Fruit fly (Drosophila melanogaster) whole organism, embryonic: Measurements from ENCODE around the gene mRpS23.

Experiments used
- Aef1 ChIP-seq: fragments of 200-800 bp; sonication (Bioruptor generic); IDR thresholded peaks from 3 replicates; pipeline ENCODE4 v1.3.6; 2022; ENCODE audit warnings: missing biosample characterization, missing genetic modification characterization
- Asciz ChIP-seq: fragments of 200-800 bp; sonication (Bioruptor generic); optimal IDR thresholded peaks from 2 replicates; lab custom pipeline; 2017; ENCODE audit warnings: missing biosample characterization, mild to moderate bottlenecking, missing genetic modification characterization, missing genetic modification reagents
- Bgb ChIP-seq: fragments of 200-800 bp; sonication (Bioruptor generic); IDR thresholded peaks from 2 replicates; pipeline ENCODE4 v1.3.6; 2022; ENCODE audit warnings: missing biosample characterization, missing genetic modification characterization; ENCODE audit not compliant: partially characterized antibody
- CG10959 ChIP-seq: fragments of 200-800 bp; sonication (Bioruptor generic); IDR thresholded peaks from 2 replicates; pipeline ENCODE4 v1.3.6; 2022; ENCODE audit warnings: missing biosample characterization, missing genetic modification characterization
- CG12071 ChIP-seq: fragments of 200-800 bp; sonication (Bioruptor generic); optimal IDR thresholded peaks from 3 replicates; lab custom pipeline; 2018; ENCODE audit warnings: missing biosample characterization, mild to moderate bottlenecking, missing genetic modification characterization
- CG1603 ChIP-seq: fragments of 200-800 bp; sonication (Bioruptor generic); optimal IDR thresholded peaks from 2 replicates; lab custom pipeline; 2019; ENCODE audit warnings: missing biosample characterization, mild to moderate bottlenecking, missing genetic modification characterization, moderate library complexity
- CG17829 ChIP-seq: fragments of 200-800 bp; optimal IDR thresholded peaks from 2 replicates; lab custom pipeline; 2019; ENCODE audit warnings: missing biosample characterization, mild to moderate bottlenecking, missing genetic modification characterization, moderate library complexity
- CG2116 ChIP-seq: fragments of 200-800 bp; sonication (Bioruptor generic); optimal IDR thresholded peaks from 3 replicates; lab custom pipeline; 2018; ENCODE audit warnings: missing biosample characterization, mild to moderate bottlenecking, missing genetic modification characterization
- CG2712 ChIP-seq: fragments of 200-800 bp; optimal IDR thresholded peaks from 3 replicates; lab custom pipeline; 2019; ENCODE audit warnings: missing biosample characterization, mild to moderate bottlenecking, missing genetic modification characterization, moderate library complexity
- CG2889 ChIP-seq: fragments of 200-800 bp; sonication (Bioruptor generic); IDR thresholded peaks from 3 replicates; pipeline ENCODE4 v1.3.6; 2022; ENCODE audit warnings: missing biosample characterization, missing genetic modification characterization
- CG31441 ChIP-seq: fragments of 200-800 bp; sonication (Bioruptor generic); IDR thresholded peaks from 2 replicates; pipeline ENCODE4 v1.3.6; 2022; ENCODE audit warnings: missing biosample characterization, missing genetic modification characterization
- CG3847 ChIP-seq: fragments of 200-800 bp; sonication (Bioruptor generic); IDR thresholded peaks from 2 replicates; pipeline ENCODE4 v1.3.6; 2022; ENCODE audit warnings: missing biosample characterization, missing genetic modification characterization
- CG4424 ChIP-seq: fragments of 200-800 bp; sonication (Bioruptor generic); optimal IDR thresholded peaks from 3 replicates; lab custom pipeline; 2016; ENCODE audit warnings: missing biosample characterization, missing genetic modification characterization
- CG4820 ChIP-seq: fragments of 200-800 bp; sonication (Bioruptor generic); optimal IDR thresholded peaks from 3 replicates; lab custom pipeline; 2016; ENCODE audit warnings: missing biosample characterization, missing genetic modification characterization
- CG6175 ChIP-seq: fragments of 200-800 bp; sonication (Bioruptor generic); IDR thresholded peaks from 3 replicates; pipeline ENCODE4 v1.3.6; 2022; ENCODE audit warnings: missing biosample characterization, missing genetic modification characterization
- CG7556 ChIP-seq: fragments of 200-800 bp; sonication (Bioruptor generic); optimal IDR thresholded peaks from 2 replicates; lab custom pipeline; 2017; ENCODE audit warnings: missing biosample characterization, mild to moderate bottlenecking, missing genetic modification characterization
- CG7786 ChIP-seq: fragments of 200-800 bp; sonication (Bioruptor generic); optimal IDR thresholded peaks from 2 replicates; lab custom pipeline; 2016; ENCODE audit warnings: missing biosample characterization, missing genetic modification characterization
- CkIIα-i1 ChIP-seq: fragments of 200-800 bp; sonication (Bioruptor generic); IDR thresholded peaks from 2 replicates; pipeline ENCODE4 v1.3.6; 2022; ENCODE audit warnings: missing biosample characterization, missing genetic modification characterization
- CrebB ChIP-seq: fragments of 200-800 bp; sonication (Bioruptor generic); optimal IDR thresholded peaks from 3 replicates; lab custom pipeline; 2018; ENCODE audit warnings: missing biosample characterization, mild to moderate bottlenecking, missing genetic modification characterization
- Deaf1 ChIP-seq: fragments of 200-800 bp; optimal IDR thresholded peaks from 3 replicates; lab custom pipeline; 2019; ENCODE audit warnings: missing biosample characterization, mild to moderate bottlenecking, missing genetic modification characterization, moderate library complexity
- Dp ChIP-seq: fragments of 200-800 bp; sonication (Bioruptor generic); optimal IDR thresholded peaks from 2 replicates; lab custom pipeline; 2018; ENCODE audit warnings: missing biosample characterization, mild to moderate bottlenecking, missing genetic modification characterization, moderate library complexity
- Fer1 ChIP-seq: fragments of 200-800 bp; sonication (Bioruptor generic); optimal IDR thresholded peaks from 2 replicates; lab custom pipeline; 2017; ENCODE audit warnings: missing biosample characterization, mild to moderate bottlenecking, missing genetic modification characterization
- Fer2 ChIP-seq: fragments of 200-800 bp; sonication (Bioruptor generic); optimal IDR thresholded peaks from 2 replicates; lab custom pipeline; 2018; ENCODE audit warnings: missing biosample characterization, mild to moderate bottlenecking, missing genetic modification characterization, moderate library complexity
- Mad ChIP-seq: fragments of 200-800 bp; sonication (Bioruptor generic); optimal IDR thresholded peaks from 2 replicates; lab custom pipeline; 2016; ENCODE audit warnings: missing biosample characterization, missing genetic modification characterization
- Meics ChIP-seq: fragments of 200-800 bp; sonication (Bioruptor generic); optimal IDR thresholded peaks from 2 replicates; lab custom pipeline; 2017; ENCODE audit warnings: missing biosample characterization, mild to moderate bottlenecking, missing genetic modification characterization
- Nf-YA ChIP-seq: fragments of 200-800 bp; sonication (Bioruptor generic); IDR thresholded peaks from 2 replicates; pipeline ENCODE4 v1.3.6; 2022; ENCODE audit warnings: missing biosample characterization, missing genetic modification characterization
- Nf-YC ChIP-seq: fragments of 200-800 bp; optimal IDR thresholded peaks from 3 replicates; lab custom pipeline; 2019; ENCODE audit warnings: missing biosample characterization, mild to moderate bottlenecking, missing genetic modification characterization, moderate library complexity
- Ssrp ChIP-seq: fragments of 200-800 bp; sonication (Bioruptor generic); optimal IDR thresholded peaks from 2 replicates; lab custom pipeline; 2018; ENCODE audit warnings: missing biosample characterization, mild to moderate bottlenecking, missing genetic modification characterization, moderate library complexity
- Stat92E ChIP-seq, 3 experiments: fragments of >200 bp in 2 of 3; fragments of 200-800 bp in 1 of 3; sonication (Bioruptor generic) in 1 of 3; optimal IDR thresholded peaks; 2 replicates each; lab custom pipeline; 2017 to 2019; ENCODE audit warnings: missing biosample characterization in 3 of 3, missing genetic modification characterization in 3 of 3, mild to moderate bottlenecking in 1 of 3, moderate library complexity in 1 of 3
- ac ChIP-seq: fragments of 200-800 bp; sonication (Bioruptor generic); optimal IDR thresholded peaks from 3 replicates; lab custom pipeline; 2017; ENCODE audit warnings: missing biosample characterization, mild to moderate bottlenecking, missing genetic modification characterization
- amos ChIP-seq: fragments of 200-800 bp; sonication (Bioruptor generic); IDR thresholded peaks from 2 replicates; pipeline ENCODE4 v1.3.6; 2022; ENCODE audit warnings: missing biosample characterization, missing genetic modification characterization; ENCODE audit not compliant: partially characterized antibody
- aop ChIP-seq: fragments of 200-800 bp; sonication (Bioruptor generic); IDR thresholded peaks from 2 replicates; pipeline ENCODE4 v1.3.6; 2022; ENCODE audit warnings: missing biosample characterization, missing genetic modification characterization
- ash1 ChIP-seq: fragments of 200-800 bp; sonication (Bioruptor generic); optimal IDR thresholded peaks from 2 replicates; lab custom pipeline; 2018; ENCODE audit warnings: missing biosample characterization, mild to moderate bottlenecking, missing genetic modification characterization
- ato ChIP-seq: fragments of 200-800 bp; sonication (Bioruptor generic); IDR thresholded peaks from 2 replicates; pipeline ENCODE4 v1.3.6; 2022; ENCODE audit warnings: missing biosample characterization, missing genetic modification characterization; ENCODE audit not compliant: partially characterized antibody
- bigmax ChIP-seq: fragments of 200-800 bp; sonication (Bioruptor generic); optimal IDR thresholded peaks from 2 replicates; lab custom pipeline; 2018; ENCODE audit warnings: missing biosample characterization, mild to moderate bottlenecking, missing genetic modification characterization
- br ChIP-seq: fragments of >200 bp; optimal IDR thresholded peaks from 2 replicates; lab custom pipeline; 2017
- caup ChIP-seq: fragments of 200-800 bp; sonication (Bioruptor generic); optimal IDR thresholded peaks from 3 replicates; lab custom pipeline; 2017; ENCODE audit warnings: missing biosample characterization, mild to moderate bottlenecking, missing genetic modification characterization, moderate library complexity; ENCODE audit not compliant: severe bottlenecking
- exex ChIP-seq: fragments of 200-800 bp; sonication (Bioruptor generic); optimal IDR thresholded peaks from 4 replicates; lab custom pipeline; 2018; ENCODE audit warnings: missing biosample characterization, mild to moderate bottlenecking, missing genetic modification characterization, moderate library complexity
- eyg ChIP-seq: fragments of 200-800 bp; sonication (Bioruptor generic); optimal IDR thresholded peaks from 3 replicates; lab custom pipeline; 2016; ENCODE audit warnings: missing biosample characterization, missing genetic modification characterization
- fd3F ChIP-seq: fragments of 200-800 bp; sonication (Bioruptor generic); optimal IDR thresholded peaks from 2 replicates; lab custom pipeline; 2018; ENCODE audit warnings: missing biosample characterization, mild to moderate bottlenecking, missing genetic modification characterization, moderate library complexity
- gem ChIP-seq: fragments of 200-800 bp; sonication (Bioruptor generic); optimal IDR thresholded peaks from 2 replicates; lab custom pipeline; 2019; ENCODE audit warnings: missing biosample characterization, mild to moderate bottlenecking, missing genetic modification characterization, moderate library complexity
- h ChIP-seq: fragments of >200 bp; optimal IDR thresholded peaks from 2 replicates; lab custom pipeline; 2017
- pb ChIP-seq: fragments of 200-800 bp; sonication (Bioruptor generic); optimal IDR thresholded peaks from 3 replicates; lab custom pipeline; 2016; ENCODE audit warnings: missing biosample characterization, missing genetic modification characterization
- ranshi ChIP-seq: fragments of 200-800 bp; sonication (Bioruptor generic); IDR thresholded peaks from 2 replicates; pipeline ENCODE4 v1.3.6; 2022; ENCODE audit warnings: missing biosample characterization, missing genetic modification characterization
- sc ChIP-seq, 3 experiments: fragments of >200 bp in 2 of 3; fragments of 200-800 bp in 1 of 3; sonication (Bioruptor generic) in 1 of 3; optimal IDR thresholded peaks; 2 replicates in 2 of 3; 3 replicates in 1 of 3; lab custom pipeline; 2017; ENCODE audit warnings: mild to moderate bottlenecking in 1 of 3, missing biosample characterization in 1 of 3, missing genetic modification characterization in 1 of 3, missing genetic modification reagents in 1 of 3
- schlank ChIP-seq: fragments of 200-800 bp; sonication (Bioruptor generic); optimal IDR thresholded peaks from 2 replicates; lab custom pipeline; 2018; ENCODE audit warnings: missing biosample characterization, mild to moderate bottlenecking, missing genetic modification characterization
- sima ChIP-seq: fragments of 200-800 bp; sonication (Bioruptor generic); optimal IDR thresholded peaks from 2 replicates; lab custom pipeline; 2016; ENCODE audit warnings: missing biosample characterization, missing genetic modification characterization
- slou ChIP-seq: fragments of 200-800 bp; sonication (Bioruptor generic); optimal IDR thresholded peaks from 3 replicates; lab custom pipeline; 2016; ENCODE audit warnings: missing biosample characterization, missing genetic modification characterization
- wek ChIP-seq: fragments of 200-800 bp; sonication (Bioruptor generic); optimal IDR thresholded peaks from 3 replicates; lab custom pipeline; 2018; ENCODE audit warnings: missing biosample characterization, mild to moderate bottlenecking, missing genetic modification characterization, moderate library complexity
- zen ChIP-seq: fragments of 200-800 bp; sonication (Bioruptor generic); optimal IDR thresholded peaks from 3 replicates; lab custom pipeline; 2018; ENCODE audit warnings: missing biosample characterization, mild to moderate bottlenecking, missing genetic modification characterization, moderate library complexity

mRpS23 gene

dm6 chr2L:13878801-13879200 lies 43.9 kb upstream of the mRpS23 start (continued):
- peak; percentile 38; the same call in 1 of the 2 replicates for TF ChIP-seq Nf-YA (GFP tag; lab: Robert Waterston, UW)
- peak; percentile 34 for TF ChIP-seq wek (GFP tag; lab: Kevin White, UChicago)
- no peak for TF ChIP-seq Aef1
- TF ChIP-seq Fer1 (GFP tag; lab: Kevin White, UChicago), result peak; percentile 45
- TF ChIP-seq CG1603 (tag; lab: Kevin White, UChicago), result no peak
- TF ChIP-seq sima (GFP tag; lab: Kevin White, UChicago), result no peak
- TF ChIP-seq Dp (GFP tag; lab: Kevin White, UChicago), result no peak
- TF ChIP-seq ranshi (GFP tag; lab: Robert Waterston, UW), result no peak; the same call in 1 of the 2 replicates
- TF ChIP-seq CG7786 (GFP tag; lab: Kevin White, UChicago), result no peak
- peak; percentile 58 for TF ChIP-seq ash1
- TF ChIP-seq zen (tag; lab: Kevin White, UChicago), result no peak
- no peak for TF ChIP-seq CG2889 (GFP tag; lab: Robert Waterston, UW)
- TF ChIP-seq aop (GFP tag; lab: Robert Waterston, UW), result no peak
- peak; percentile 66; the same call in 1 of the 2 replicates for TF ChIP-seq amos (GFP tag; lab: Robert Waterston, UW)
- TF ChIP-seq Ssrp (tag; lab: Kevin White, UChicago), result no peak
- no peak for TF ChIP-seq CkIIα-i1
- no peak for TF ChIP-seq Fer2 (tag; lab: Kevin White, UChicago)
- 0 out of 3 replicates have a peak, but pooled peaks have one; percentile 51 for TF ChIP-seq CG6175 (GFP tag; lab: Robert Waterston, UW)
- no peak for TF ChIP-seq CG2116
- peak; percentile 14 for TF ChIP-seq pb (GFP tag; lab: Kevin White, UChicago)
- no peak for TF ChIP-seq sc (optimal IDR thresholded peaks at IDR 0.05; lab: Kevin White, UChicago)
- TF ChIP-seq sc (GFP tag; optimal IDR thresholded peaks at IDR 0.05; lab: Kevin White, UChicago), result no peak
- TF ChIP-seq Mad (GFP tag; lab: Kevin White, UChicago), result peak; percentile 17
- peak; percentile 18 for TF ChIP-seq Meics (GFP tag; lab: Kevin White, UChicago)
- no peak for TF ChIP-seq slou (GFP tag; lab: Kevin White, UChicago)
- TF ChIP-seq fd3F (GFP tag; lab: Kevin White, UChicago), result no peak
- TF ChIP-seq Deaf1 (tag; lab: Kevin White, UChicago), result peak; percentile 51
- TF ChIP-seq Asciz, result no peak
- TF ChIP-seq eyg, result no peak
- TF ChIP-seq CG10959 (GFP tag; lab: Robert Waterston, UW), result peak; percentile 46; the same call in 1 of the 2 replicates
- TF ChIP-seq CG7556 (GFP tag; lab: Kevin White, UChicago), result no peak
- TF ChIP-seq Stat92E (GFP tag; optimal IDR thresholded peaks at IDR 0.05; lab: Kevin White, UChicago), result peak in 1 of 3 experiments; percentile 47
- peak; percentile 75 for TF ChIP-seq ato (GFP tag; lab: Robert Waterston, UW)
- TF ChIP-seq caup (GFP tag; lab: Kevin White, UChicago), result peak; percentile 27
- TF ChIP-seq CG2712 (tag; lab: Kevin White, UChicago), result peak; percentile 27
- TF ChIP-seq bigmax (GFP tag; lab: Kevin White, UChicago), result peak; percentile 25
- TF ChIP-seq Nf-YC (tag; lab: Kevin White, UChicago), result peak; percentile 29
- peak; percentile 15 for TF ChIP-seq CG17829 (tag; lab: Kevin White, UChicago)
- no peak for TF ChIP-seq CG4820 (GFP tag; lab: Kevin White, UChicago)
- peak; percentile 56 for TF ChIP-seq CG12071 (GFP tag; lab: Kevin White, UChicago)
- TF ChIP-seq CG31441 (GFP tag; lab: Robert Waterston, UW), result no peak
- peak; percentile 22 for TF ChIP-seq CG4424
- TF ChIP-seq gem (tag; lab: Kevin White, UChicago), result no peak
- peak; percentile 18 for TF ChIP-seq CrebB (tag; lab: Kevin White, UChicago)
- TF ChIP-seq CG3847 (GFP tag; lab: Robert Waterston, UW), result peak; percentile 16; the same call in 1 of the 2 replicates
- TF ChIP-seq Bgb (GFP tag; lab: Robert Waterston, UW), result peak; percentile 77; the same call in 1 of the 2 replicates
- TF ChIP-seq h, result no peak
- no peak for TF ChIP-seq br
- no peak for TF ChIP-seq exex
- TF ChIP-seq ac (GFP tag; lab: Kevin White, UChicago), result peak; percentile 62
- TF ChIP-seq schlank, result no peak
